Worm (Caenorhabditis elegans): ENCODE measurements around the gene nuo-3.

The nuo-3 gene

DNA sequence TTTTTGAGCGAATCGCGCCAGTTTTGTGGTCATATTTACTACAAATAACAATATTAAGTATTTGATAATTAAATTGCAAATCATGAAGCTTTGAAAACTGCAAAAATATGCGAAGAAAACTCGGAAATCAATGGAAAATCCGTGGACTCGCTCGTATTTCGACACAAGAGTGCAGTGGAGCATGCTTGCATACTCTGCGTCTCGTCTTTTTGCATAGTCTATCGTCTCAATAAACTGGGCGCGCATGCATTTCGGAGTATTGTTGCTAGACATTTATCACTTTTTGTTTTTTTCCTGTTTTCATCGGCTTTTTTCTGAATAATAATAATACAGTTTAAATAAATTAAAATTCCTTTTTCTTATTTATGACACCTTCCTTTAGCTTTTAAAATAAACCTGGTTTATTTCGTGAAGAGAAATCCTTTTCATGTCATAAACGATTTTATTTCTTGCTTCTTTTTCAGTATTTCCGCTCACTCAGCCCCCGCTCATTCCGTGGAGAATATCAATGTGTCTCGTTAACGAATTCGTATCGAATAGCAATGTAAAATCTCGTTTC lies 29.6 kb downstream of the nuo-3 start, which contains the start of the genes mrps-7 and Y57G11C.3 (continued):
- TF ChIP-seq irx-1 (tag; optimal IDR thresholded peaks at IDR 0.05) (peak; percentile 89), zag-1 (tag; optimal IDR thresholded peaks at IDR 0.05) (peak; percentile 57), nhr-19 (GFP tag; conservative IDR thresholded peaks at IDR 0.05) (peak; percentile 94), aly-2 (tag; optimal IDR thresholded peaks at IDR 0.05) (peak; percentile 94), pqm-1 (tag; optimal IDR thresholded peaks at IDR 0.05) (peak; percentile 13), ceh-88 (GFP tag; IDR thresholded peaks at IDR 0.05) (peak; percentile 83), ceh-8 (GFP tag; optimal IDR thresholded peaks at IDR 0.05) (peak; percentile 88), elt-3 (tag; optimal IDR thresholded peaks at IDR 0.05) (peak in 3 of 6 experiments; percentile 42 to 93 (median 91)), grh-1 (GFP tag; IDR thresholded peaks at IDR 0.05) (peak; percentile 88), unc-98 (GFP tag; IDR thresholded peaks at IDR 0.05) (no peak), efl-3 (GFP tag; optimal IDR thresholded peaks at IDR 0.05) (no peak), lsy-2 (tag; optimal IDR thresholded peaks at IDR 0.05) (peak; percentile 95 to 96), mdl-1 (tag; optimal IDR thresholded peaks at IDR 0.05) (peak in 1 of 2 experiments; percentile 93), mep-1 (tag; optimal IDR thresholded peaks at IDR 0.05) (peak; percentile 90), ceh-90 (tag; optimal IDR thresholded peaks at IDR 0.05) (peak; percentile 50), elt-2 (tag; optimal IDR thresholded peaks at IDR 0.05) (peak; percentile 65), nhr-76 (tag; optimal IDR thresholded peaks at IDR 0.05) (no peak), unc-30 (tag; optimal IDR thresholded peaks at IDR 0.05) (no peak), jun-1 (tag; optimal IDR thresholded peaks at IDR 0.05) (peak; percentile 87), nhr-20 (tag; optimal IDR thresholded peaks at IDR 0.05) (peak; percentile 96), nhr-71 (tag; optimal IDR thresholded peaks at IDR 0.05) (peak; percentile 97), isw-1 (GFP tag; IDR thresholded peaks at IDR 0.05) (peak; percentile 96), nhr-47 (tag; optimal IDR thresholded peaks at IDR 0.05) (peak; percentile 97), efl-1 (optimal IDR thresholded peaks at IDR 0.05) (peak; percentile 91 to 95), efl-1 (GFP tag; optimal IDR thresholded peaks at IDR 0.05 in 1 of 2) (peak; percentile 84 to 99), hpl-2 (GFP tag; optimal IDR thresholded peaks at IDR 0.05) (peak; percentile 94), C34B4.2 (tag; optimal IDR thresholded peaks at IDR 0.05) (peak; percentile 54), ces-1 (GFP tag; optimal IDR thresholded peaks at IDR 0.05) (no peak), alr-1 (tag; optimal IDR thresholded peaks at IDR 0.05; ENCODE audit: borderline replicate concordance) (no peak), pax-3 (tag; optimal IDR thresholded peaks at IDR 0.05) (peak; percentile 87), nhr-11 (tag; optimal IDR thresholded peaks at IDR 0.05) (peak; percentile 77), sox-4 (tag; optimal IDR thresholded peaks at IDR 0.05) (peak; percentile 71), hlh-4 (tag; optimal IDR thresholded peaks at IDR 0.05) (no peak), egl-13 (tag; optimal IDR thresholded peaks at IDR 0.05) (peak; percentile 83), rnt-1 (tag; optimal IDR thresholded peaks at IDR 0.05) (peak; percentile 95), lin-35 (GFP tag; optimal IDR thresholded peaks at IDR 0.05) (peak; percentile 89 to 94), unc-130 (tag; optimal IDR thresholded peaks at IDR 0.05) (peak; percentile 93), fos-1 (tag; optimal IDR thresholded peaks at IDR 0.05) (peak; percentile 92), nhr-12 (tag; optimal IDR thresholded peaks at IDR 0.05) (peak; percentile 33), nhr-84 (tag; optimal IDR thresholded peaks at IDR 0.05) (no peak), ets-5 (GFP tag; IDR thresholded peaks at IDR 0.05) (no peak), pag-3 (tag; optimal IDR thresholded peaks at IDR 0.05; ENCODE audit: borderline replicate concordance, insufficient read depth) (no peak), lir-3 (tag; optimal IDR thresholded peaks at IDR 0.05; ENCODE audit: poor library complexity) (peak; percentile 71), sup-37 (GFP tag; optimal IDR thresholded peaks at IDR 0.05) (peak; percentile 78)

Measured in whole organism, L1 larva.